Fruit fly (Drosophila melanogaster) whole organism, wandering third instar larva: ENCODE data around the gene CG12116.

Source experiments
- Abd-B ChIP-seq: fragments of >200 bp; optimal IDR thresholded peaks from 2 replicates; lab custom pipeline; 2017; ENCODE audit warnings: missing biosample characterization, missing genetic modification characterization
- CG32264 ChIP-seq: fragments of 200-800 bp; sonication (Bioruptor generic); optimal IDR thresholded peaks from 2 replicates; lab custom pipeline; 2016; ENCODE audit warnings: missing biosample characterization, missing genetic modification characterization
- CG9705 ChIP-seq: fragments of 200-800 bp; sonication (Bioruptor generic); optimal IDR thresholded peaks from 2 replicates; lab custom pipeline; 2018; ENCODE audit warnings: missing biosample characterization, mild to moderate bottlenecking, missing genetic modification characterization
- Dfd ChIP-seq: fragments of >200 bp; optimal IDR thresholded peaks from 2 replicates; lab custom pipeline; 2017; ENCODE audit warnings: missing biosample characterization, missing genetic modification characterization
- Dif ChIP-seq: fragments of 200-275, 200-300 bp; sonication (Bioruptor generic); optimal IDR thresholded peaks from 2 replicates; lab custom pipeline; 2018; ENCODE audit warnings: missing biosample characterization, missing genetic modification characterization; ENCODE audit not compliant: partially characterized antibody
- GATAd ChIP-seq: sonication (Bioruptor generic); optimal IDR thresholded peaks from 2 replicates; lab custom pipeline; 2016; ENCODE audit warnings: missing biosample characterization, missing genetic modification characterization
- HLH106 ChIP-seq: fragments of 200-800 bp; optimal IDR thresholded peaks from 3 replicates; lab custom pipeline; 2019; ENCODE audit warnings: missing biosample characterization, mild to moderate bottlenecking, missing genetic modification characterization, moderate library complexity
- Hnf4 ChIP-seq: fragments of 200-800 bp; sonication (Bioruptor generic); optimal IDR thresholded peaks from 2 replicates; lab custom pipeline; 2016; ENCODE audit warnings: missing biosample characterization, mild to moderate bottlenecking, missing genetic modification characterization
- Hr78 ChIP-seq: fragments of >200 bp; optimal IDR thresholded peaks from 2 replicates; lab custom pipeline; 2017; ENCODE audit warnings: missing biosample characterization, missing genetic modification characterization
- Hr83 ChIP-seq: fragments of 200-300 bp; sonication (Bioruptor generic); optimal IDR thresholded peaks from 2 replicates; lab custom pipeline; 2016; ENCODE audit warnings: missing biosample characterization, mild to moderate bottlenecking, missing genetic modification characterization, moderate library complexity; ENCODE audit not compliant: poor library complexity, severe bottlenecking
- Jra ChIP-seq: sonication (Bioruptor generic); optimal IDR thresholded peaks from 2 replicates; lab custom pipeline; 2016; ENCODE audit warnings: missing biosample characterization, missing genetic modification characterization
- Mio ChIP-seq: sonication (Bioruptor generic); optimal IDR thresholded peaks from 2 replicates; lab custom pipeline; 2016; ENCODE audit warnings: missing biosample characterization, missing genetic modification characterization
- Myc ChIP-seq: fragments of >200 bp; optimal IDR thresholded peaks from 2 replicates; lab custom pipeline; 2017
- Rel ChIP-seq, 2 experiments: fragments of 200-800 bp; sonication (Bioruptor generic) in 1 of 2; optimal IDR thresholded peaks; 2 replicates in 1 of 2; 3 replicates in 1 of 2; lab custom pipeline; 2016 to 2019; ENCODE audit warnings: mild to moderate bottlenecking in 2 of 2, missing biosample characterization in 2 of 2, missing genetic modification characterization in 2 of 2, moderate library complexity in 1 of 2
- Sp1 ChIP-seq: fragments of 200-800 bp; sonication (Bioruptor generic); optimal IDR thresholded peaks from 3 replicates; lab custom pipeline; 2019; ENCODE audit warnings: missing biosample characterization, mild to moderate bottlenecking, missing genetic modification characterization, moderate library complexity
- Vsx2 ChIP-seq: fragments of 200-300, 225-300 bp; sonication (Bioruptor generic); optimal IDR thresholded peaks from 2 replicates; lab custom pipeline; 2018; ENCODE audit warnings: missing biosample characterization, missing genetic modification characterization; ENCODE audit not compliant: partially characterized antibody
- br ChIP-seq: fragments of 200-800 bp; sonication (Bioruptor generic); optimal IDR thresholded peaks from 2 replicates; lab custom pipeline; 2016; ENCODE audit warnings: missing biosample characterization, missing genetic modification characterization
- brk ChIP-seq: fragments of 200-800 bp; sonication (Bioruptor generic); optimal IDR thresholded peaks from 2 replicates; lab custom pipeline; 2016; ENCODE audit warnings: missing biosample characterization, mild to moderate bottlenecking, missing genetic modification characterization
- dl ChIP-seq, 2 experiments: fragments of 175-275, 200-275 bp in 1 of 2; fragments of 200-275 bp in 1 of 2; sonication (Bioruptor generic); optimal IDR thresholded peaks; lab custom pipeline; 2018; ENCODE audit warnings: mild to moderate bottlenecking in 2 of 2, missing biosample characterization in 2 of 2, missing genetic modification characterization in 2 of 2, moderate library complexity in 2 of 2; ENCODE audit not compliant: partially characterized antibody in 2 of 2, insufficient read depth in 1 of 2
- dmrt93B ChIP-seq: fragments of 200-800 bp; sonication (Bioruptor generic); optimal IDR thresholded peaks from 2 replicates; lab custom pipeline; 2018; ENCODE audit warnings: missing biosample characterization, mild to moderate bottlenecking, missing genetic modification characterization
- dsf ChIP-seq: sonication (Bioruptor generic); optimal IDR thresholded peaks from 2 replicates; lab custom pipeline; 2016; ENCODE audit warnings: missing biosample characterization, missing genetic modification characterization, borderline replicate concordance
- foxo ChIP-seq, 2 experiments: fragments of 200-800 bp; sonication (Bioruptor generic); optimal IDR thresholded peaks; 2 replicates in 1 of 2; 3 replicates in 1 of 2; lab custom pipeline; 2016 to 2017; ENCODE audit warnings: missing biosample characterization in 2 of 2, missing genetic modification characterization in 2 of 2
- fru ChIP-seq: fragments of 200-800 bp; sonication (Bioruptor generic); optimal IDR thresholded peaks from 3 replicates; lab custom pipeline; 2016; ENCODE audit warnings: missing biosample characterization, mild to moderate bottlenecking, missing genetic modification characterization
- h ChIP-seq: fragments of 200-800 bp; sonication (Bioruptor generic); optimal IDR thresholded peaks from 3 replicates; lab custom pipeline; 2016; ENCODE audit warnings: missing biosample characterization, mild to moderate bottlenecking, missing genetic modification characterization
- jim ChIP-seq: fragments of 175-275, 200-325 bp; sonication (Bioruptor generic); optimal IDR thresholded peaks from 2 replicates; lab custom pipeline; 2016; ENCODE audit warnings: missing biosample characterization, mild to moderate bottlenecking, missing genetic modification characterization
- lola ChIP-seq: fragments of >200 bp; optimal IDR thresholded peaks from 2 replicates; lab custom pipeline; 2017; ENCODE audit warnings: missing biosample characterization, missing genetic modification characterization
- pan ChIP-seq: fragments of >200 bp; optimal IDR thresholded peaks from 2 replicates; lab custom pipeline; 2017
- psq ChIP-seq: fragments of 200-800 bp; sonication (Bioruptor generic); optimal IDR thresholded peaks from 3 replicates; lab custom pipeline; 2017; ENCODE audit warnings: missing biosample characterization, mild to moderate bottlenecking, missing genetic modification characterization, moderate library complexity
- rgr ChIP-seq: fragments of 200-800 bp; sonication (Bioruptor generic); optimal IDR thresholded peaks from 3 replicates; lab custom pipeline; 2016; ENCODE audit warnings: missing biosample characterization, mild to moderate bottlenecking, missing genetic modification characterization
- sage ChIP-seq: fragments of 200-800 bp; sonication (Bioruptor generic); optimal IDR thresholded peaks from 2 replicates; lab custom pipeline; 2016; ENCODE audit warnings: missing biosample characterization, mild to moderate bottlenecking, missing genetic modification characterization
- sv ChIP-seq: fragments of 200-800 bp; sonication (Bioruptor generic); optimal IDR thresholded peaks from 3 replicates; lab custom pipeline; 2016; ENCODE audit warnings: missing biosample characterization, missing genetic modification characterization
- tai ChIP-seq: sonication (Bioruptor generic); optimal IDR thresholded peaks from 2 replicates; lab custom pipeline; 2016; ENCODE audit warnings: missing biosample characterization, missing genetic modification characterization
- woc ChIP-seq: sonication (Bioruptor generic); optimal IDR thresholded peaks from 2 replicates; lab custom pipeline; 2016; ENCODE audit warnings: missing biosample characterization, mild to moderate bottlenecking, missing genetic modification characterization

The CG12116 gene

dm6 chrX:8464378-8465036 lies 4.3 kb downstream of the CG12116 start, which contains the start of gene Sptr (continued):
- TF ChIP-seq Hnf4 (GFP tag; lab: Kevin White, UChicago) (peak; percentile 94), Dfd (no peak), Rel (GFP tag; optimal IDR thresholded peaks at IDR 0.05; lab: Kevin White, UChicago) (peak; percentile 77), Rel (tag; optimal IDR thresholded peaks at IDR 0.05; lab: Kevin White, UChicago) (peak; percentile 82), tai (GFP tag; lab: Kevin White, UChicago) (peak; percentile 82), CG32264 (peak; percentile 80)

dm6 chrX:8461147-8461546 lies 7.7 kb downstream of the CG12116 start, which contains the start of gene Es2:
TSS of gene Es2 (plus strand) at chrX:8461479.
- TF ChIP-seq br (GFP tag; lab: Kevin White, UChicago) = no peak
- peak; percentile 63 for TF ChIP-seq Myc (lab: Kevin White, UChicago)
- TF ChIP-seq sage (GFP tag; lab: Kevin White, UChicago) = peak; percentile 13

- TF ChIP-seq sage (GFP tag; lab: Kevin White, UChicago) (no peak), br (GFP tag; lab: Kevin White, UChicago) (no peak)
These were observed 8.1 kb downstream of the CG12116 start, which contains the start of gene CG15347 for dm6 chrX:8460686-8461085. TSS of gene CG15347 (minus strand) at chrX:8460898.

dm6 chrX:8460232-8460631 lies 8.6 kb downstream of the CG12116 start:
- TF ChIP-seq Abd-B (GFP tag; lab: Kevin White, UChicago) = no peak
- no peak for TF ChIP-seq Jra (GFP tag; lab: Kevin White, UChicago)
- TF ChIP-seq dsf (GFP tag; lab: Kevin White, UChicago) = no peak
- no peak for TF ChIP-seq fru (GFP tag; lab: Kevin White, UChicago)
- TF ChIP-seq Myc (lab: Kevin White, UChicago) = no peak
- TF ChIP-seq GATAd (GFP tag; lab: Kevin White, UChicago) = no peak
- TF ChIP-seq HLH106 = no peak
- TF ChIP-seq Hr78 (GFP tag; lab: Kevin White, UChicago) = no peak
- TF ChIP-seq jim = no peak
- TF ChIP-seq pan (lab: Kevin White, UChicago) = no peak
- no peak for TF ChIP-seq brk
- TF ChIP-seq dl (GFP tag; optimal IDR thresholded peaks at IDR 0.05; lab: Kevin White, UChicago; ENCODE audit: insufficient read depth in 1 of 2, partially characterized antibody in 2 of 2) = no peak
- no peak for TF ChIP-seq foxo (GFP tag; optimal IDR thresholded peaks at IDR 0.05; lab: Kevin White, UChicago)
- no peak for TF ChIP-seq sv (GFP tag; lab: Kevin White, UChicago)
- TF ChIP-seq dmrt93B = no peak
- TF ChIP-seq Rel (GFP tag; optimal IDR thresholded peaks at IDR 0.05; lab: Kevin White, UChicago) = no peak
- TF ChIP-seq Rel (tag; optimal IDR thresholded peaks at IDR 0.05; lab: Kevin White, UChicago) = no peak

- TF ChIP-seq lola (GFP tag; lab: Kevin White, UChicago) = no peak
- TF ChIP-seq psq (GFP tag; lab: Kevin White, UChicago) = no peak
- no peak for TF ChIP-seq Rel (GFP tag; optimal IDR thresholded peaks at IDR 0.05; lab: Kevin White, UChicago)
- TF ChIP-seq Rel (tag; optimal IDR thresholded peaks at IDR 0.05; lab: Kevin White, UChicago) = no peak
- no peak for TF ChIP-seq Dif (GFP tag; lab: Kevin White, UChicago)
- no peak for TF ChIP-seq h
- TF ChIP-seq Vsx2 (GFP tag; lab: Kevin White, UChicago) = no peak
- TF ChIP-seq tai (GFP tag; lab: Kevin White, UChicago) = no peak
These were observed 9.3 kb downstream of the CG12116 start for dm6 chrX:8459452-8460040.

- TF ChIP-seq fru (GFP tag; lab: Kevin White, UChicago) = no peak
- TF ChIP-seq Sp1 = no peak
- TF ChIP-seq rgr (GFP tag; lab: Kevin White, UChicago) = no peak
- TF ChIP-seq tai (GFP tag; lab: Kevin White, UChicago) = no peak
- TF ChIP-seq Vsx2 (GFP tag; lab: Kevin White, UChicago) = no peak
- TF ChIP-seq Mio (GFP tag; lab: Kevin White, UChicago) = no peak
- no peak for TF ChIP-seq pan (lab: Kevin White, UChicago)
- TF ChIP-seq CG9705 (GFP tag; lab: Kevin White, UChicago) = no peak
- no peak for TF ChIP-seq Rel (GFP tag; optimal IDR thresholded peaks at IDR 0.05; lab: Kevin White, UChicago)
- no peak for TF ChIP-seq Rel (tag; optimal IDR thresholded peaks at IDR 0.05; lab: Kevin White, UChicago)
- TF ChIP-seq foxo (GFP tag; optimal IDR thresholded peaks at IDR 0.05; lab: Kevin White, UChicago) = no peak
- no peak for TF ChIP-seq br (GFP tag; lab: Kevin White, UChicago)
- no peak for TF ChIP-seq woc (GFP tag; lab: Kevin White, UChicago)
- no peak for TF ChIP-seq Hr83 (GFP tag; lab: Kevin White, UChicago)
- no peak for TF ChIP-seq Jra (GFP tag; lab: Kevin White, UChicago)
- TF ChIP-seq Abd-B (GFP tag; lab: Kevin White, UChicago) = no peak
These were observed 11.3 kb downstream of the CG12116 start, which contains the start of gene CG32713 for dm6 chrX:8457532-8457931. TSS of gene CG32713 (minus strand) at chrX:8457632.
